Fruit fly (Drosophila melanogaster) whole organism, embryonic: Measurements from ENCODE around the gene fwd.
A peak's percentile ranks its signal among the peaks of the same experiment; 100 is the strongest.

Source experiments
- B-H2 ChIP-seq: fragments of 200-800 bp; sonication (Bioruptor generic); optimal IDR thresholded peaks from 2 replicates; lab custom pipeline; 2018; ENCODE audit warnings: missing biosample characterization, mild to moderate bottlenecking, missing genetic modification characterization
- BtbVII ChIP-seq: fragments of 200-800 bp; sonication (Bioruptor generic); optimal IDR thresholded peaks from 3 replicates; lab custom pipeline; 2017; ENCODE audit warnings: missing biosample characterization, mild to moderate bottlenecking, missing genetic modification characterization
- CG10147 ChIP-seq: fragments of 200-800 bp; sonication (Bioruptor generic); optimal IDR thresholded peaks from 2 replicates; lab custom pipeline; 2019; ENCODE audit warnings: missing biosample characterization, mild to moderate bottlenecking, missing genetic modification characterization, moderate library complexity
- CG1024 ChIP-seq: fragments of 200-800 bp; sonication (Bioruptor generic); IDR thresholded peaks from 2 replicates; pipeline ENCODE4 v1.3.6; 2022; ENCODE audit warnings: missing biosample characterization, missing genetic modification characterization
- CG10321 ChIP-seq: fragments of 200-800 bp; sonication (Bioruptor generic); IDR thresholded peaks from 2 replicates; pipeline ENCODE4 v1.3.6; 2022; ENCODE audit warnings: missing biosample characterization, missing genetic modification characterization
- CG17359 ChIP-seq: fragments of 200-800 bp; sonication (Bioruptor generic); optimal IDR thresholded peaks from 3 replicates; lab custom pipeline; 2018; ENCODE audit warnings: missing biosample characterization, mild to moderate bottlenecking, missing genetic modification characterization, moderate library complexity
- CG17385 ChIP-seq: fragments of 200-800 bp; sonication (Bioruptor generic); optimal IDR thresholded peaks from 3 replicates; lab custom pipeline; 2018; ENCODE audit warnings: missing biosample characterization, mild to moderate bottlenecking, missing genetic modification characterization
- CG2129 ChIP-seq: fragments of 200-800 bp; sonication (Bioruptor generic); IDR thresholded peaks from 2 replicates; pipeline ENCODE4 v1.3.6; 2022; ENCODE audit warnings: missing biosample characterization, missing genetic modification characterization; ENCODE audit not compliant: partially characterized antibody
- CG30020 ChIP-seq: fragments of 200-800 bp; optimal IDR thresholded peaks from 2 replicates; lab custom pipeline; 2019; ENCODE audit warnings: missing biosample characterization, mild to moderate bottlenecking, missing genetic modification characterization, moderate library complexity
- CG30403 ChIP-seq: fragments of 200-800 bp; sonication (Bioruptor generic); optimal IDR thresholded peaks from 3 replicates; lab custom pipeline; 2016; ENCODE audit warnings: missing biosample characterization, missing genetic modification characterization
- CG34376 ChIP-seq: fragments of 200-800 bp; sonication (Bioruptor generic); optimal IDR thresholded peaks from 2 replicates; lab custom pipeline; 2018; ENCODE audit warnings: missing biosample characterization, mild to moderate bottlenecking, missing genetic modification characterization
- CG34422 ChIP-seq: fragments of 200-800 bp; sonication (Bioruptor generic); IDR thresholded peaks from 3 replicates; pipeline ENCODE4 v1.3.6; 2022; ENCODE audit warnings: missing biosample characterization, missing genetic modification characterization
- CG43689 ChIP-seq: fragments of 200-800 bp; sonication (Bioruptor generic); IDR thresholded peaks from 2 replicates; pipeline ENCODE4 v1.3.6; 2022; ENCODE audit warnings: missing biosample characterization, missing genetic modification characterization
- CG5180 ChIP-seq: fragments of 200-800 bp; sonication (Bioruptor generic); optimal IDR thresholded peaks from 3 replicates; lab custom pipeline; 2017; ENCODE audit warnings: missing biosample characterization, missing genetic modification characterization, mild to moderate bottlenecking, moderate library complexity, missing genetic modification reagents
- CG6175 ChIP-seq: fragments of 200-800 bp; sonication (Bioruptor generic); IDR thresholded peaks from 3 replicates; pipeline ENCODE4 v1.3.6; 2022; ENCODE audit warnings: missing biosample characterization, missing genetic modification characterization
- CG6765 ChIP-seq: fragments of 200-800 bp; sonication (Bioruptor generic); optimal IDR thresholded peaks from 3 replicates; lab custom pipeline; 2017; ENCODE audit warnings: missing biosample characterization, mild to moderate bottlenecking, missing genetic modification characterization
- CG6791 ChIP-seq: fragments of 200-800 bp; sonication (Bioruptor generic); IDR thresholded peaks from 3 replicates; pipeline ENCODE4 v1.3.6; 2022; ENCODE audit warnings: missing biosample characterization, missing genetic modification characterization; ENCODE audit not compliant: partially characterized antibody
- CG8924 ChIP-seq: fragments of 200-800 bp; optimal IDR thresholded peaks from 3 replicates; lab custom pipeline; 2019; ENCODE audit warnings: missing biosample characterization, mild to moderate bottlenecking, missing genetic modification characterization, moderate library complexity
- CG9876 ChIP-seq: fragments of 200-800 bp; sonication (Bioruptor generic); optimal IDR thresholded peaks from 2 replicates; lab custom pipeline; 2016; ENCODE audit warnings: missing biosample characterization, missing genetic modification characterization
- CG9932 ChIP-seq: fragments of 200-800 bp; sonication (Bioruptor generic); IDR thresholded peaks from 2 replicates; pipeline ENCODE4 v1.3.6; 2022; ENCODE audit warnings: missing biosample characterization, missing genetic modification characterization
- CTCF ChIP-seq: fragments of 200-800 bp; sonication (Bioruptor generic); optimal IDR thresholded peaks from 2 replicates; lab custom pipeline; 2017; ENCODE audit warnings: missing biosample characterization, mild to moderate bottlenecking, missing genetic modification characterization, moderate library complexity
- CrebB ChIP-seq: fragments of 200-800 bp; sonication (Bioruptor generic); optimal IDR thresholded peaks from 3 replicates; lab custom pipeline; 2018; ENCODE audit warnings: missing biosample characterization, mild to moderate bottlenecking, missing genetic modification characterization
- D19A ChIP-seq: fragments of 200-800 bp; optimal IDR thresholded peaks from 3 replicates; lab custom pipeline; 2019; ENCODE audit warnings: missing biosample characterization, mild to moderate bottlenecking, missing genetic modification characterization, moderate library complexity
- Fer1 ChIP-seq: fragments of 200-800 bp; sonication (Bioruptor generic); optimal IDR thresholded peaks from 2 replicates; lab custom pipeline; 2017; ENCODE audit warnings: missing biosample characterization, mild to moderate bottlenecking, missing genetic modification characterization
- Med ChIP-seq: fragments of 200-800 bp; sonication (Bioruptor generic); peaks from one replicate; lab custom pipeline; 2016; ENCODE audit warnings: missing biosample characterization, missing genetic modification characterization, mild to moderate bottlenecking, inconsistent platforms, moderate library complexity
- Meics ChIP-seq: fragments of 200-800 bp; sonication (Bioruptor generic); optimal IDR thresholded peaks from 2 replicates; lab custom pipeline; 2017; ENCODE audit warnings: missing biosample characterization, mild to moderate bottlenecking, missing genetic modification characterization
- Myb ChIP-seq: fragments of 200-800 bp; sonication (Bioruptor generic); optimal IDR thresholded peaks from 2 replicates; lab custom pipeline; 2016; ENCODE audit warnings: missing biosample characterization, missing genetic modification characterization
- NC2α ChIP-seq: fragments of 200-800 bp; sonication (Bioruptor generic); optimal IDR thresholded peaks from 2 replicates; lab custom pipeline; 2016; ENCODE audit warnings: missing biosample characterization, missing genetic modification characterization
- NFAT ChIP-seq: fragments of 200-800 bp; sonication (Bioruptor generic); IDR thresholded peaks from 2 replicates; pipeline ENCODE4 v1.3.6; 2022; ENCODE audit warnings: missing biosample characterization, missing genetic modification characterization
- Neu2 ChIP-seq: fragments of 200-800 bp; sonication (Bioruptor generic); optimal IDR thresholded peaks from 3 replicates; lab custom pipeline; 2016; ENCODE audit warnings: missing biosample characterization, missing genetic modification characterization, borderline replicate concordance
- Rfx ChIP-seq: fragments of 200-800 bp; sonication (Bioruptor generic); IDR thresholded peaks from 2 replicates; pipeline ENCODE4 v1.3.6; 2022; ENCODE audit warnings: missing biosample characterization, missing genetic modification characterization
- Rx ChIP-seq: fragments of 200-800 bp; sonication (Bioruptor generic); IDR thresholded peaks from 2 replicates; pipeline ENCODE4 v1.3.6; 2022; ENCODE audit warnings: missing biosample characterization, missing genetic modification characterization
- ash1 ChIP-seq: fragments of 200-800 bp; sonication (Bioruptor generic); optimal IDR thresholded peaks from 2 replicates; lab custom pipeline; 2018; ENCODE audit warnings: missing biosample characterization, mild to moderate bottlenecking, missing genetic modification characterization
- chinmo ChIP-seq: fragments of 200-800 bp; sonication (Bioruptor generic); IDR thresholded peaks from 4 replicates; pipeline ENCODE4 v1.3.6; 2022; ENCODE audit warnings: missing biosample characterization, missing genetic modification characterization; ENCODE audit not compliant: partially characterized antibody
- gce ChIP-seq: fragments of 200-800 bp; sonication (Bioruptor generic); IDR thresholded peaks from 3 replicates; pipeline ENCODE4 v1.3.6; 2022; ENCODE audit warnings: missing biosample characterization, missing genetic modification characterization
- gem ChIP-seq: fragments of 200-800 bp; sonication (Bioruptor generic); optimal IDR thresholded peaks from 2 replicates; lab custom pipeline; 2019; ENCODE audit warnings: missing biosample characterization, mild to moderate bottlenecking, missing genetic modification characterization, moderate library complexity
- gfzf ChIP-seq: fragments of 200-800 bp; sonication (Bioruptor generic); optimal IDR thresholded peaks from 2 replicates; lab custom pipeline; 2016; ENCODE audit warnings: missing biosample characterization, mild to moderate bottlenecking, missing genetic modification characterization, moderate library complexity
- gt ChIP-seq: fragments of 200-800 bp; sonication (Bioruptor generic); IDR thresholded peaks from 2 replicates; pipeline ENCODE4 v1.3.6; 2022; ENCODE audit warnings: missing biosample characterization, missing genetic modification characterization
- pho ChIP-seq: fragments of 200-800 bp; sonication (Bioruptor generic); optimal IDR thresholded peaks from 2 replicates; lab custom pipeline; 2016; ENCODE audit warnings: missing biosample characterization, missing genetic modification characterization
- pita ChIP-seq: fragments of 200-800 bp; sonication (Bioruptor generic); optimal IDR thresholded peaks from 2 replicates; lab custom pipeline; 2017; ENCODE audit warnings: missing biosample characterization, mild to moderate bottlenecking, missing genetic modification characterization
- pros ChIP-seq: fragments of 200-800 bp; sonication (Bioruptor generic); optimal IDR thresholded peaks from 3 replicates; lab custom pipeline; 2019; ENCODE audit warnings: missing biosample characterization, mild to moderate bottlenecking, missing genetic modification characterization, moderate library complexity
- repo ChIP-seq: fragments of 200-800 bp; sonication (Bioruptor generic); optimal IDR thresholded peaks from 2 replicates; lab custom pipeline; 2016; ENCODE audit warnings: missing biosample characterization, missing genetic modification characterization
- rib ChIP-seq: fragments of 200-800 bp; sonication (Bioruptor generic); IDR thresholded peaks from 2 replicates; pipeline ENCODE4 v1.3.6; 2022; ENCODE audit warnings: missing biosample characterization, missing genetic modification characterization
- scrt ChIP-seq: fragments of 200-800 bp; sonication (Bioruptor generic); optimal IDR thresholded peaks from 2 replicates; lab custom pipeline; 2018; ENCODE audit warnings: missing biosample characterization, mild to moderate bottlenecking, missing genetic modification characterization, moderate library complexity
- sna ChIP-seq: fragments of 200-800 bp; sonication (Bioruptor generic); IDR thresholded peaks from 2 replicates; pipeline ENCODE4 v1.3.6; 2022; ENCODE audit warnings: missing biosample characterization, missing genetic modification characterization; ENCODE audit not compliant: partially characterized antibody
- sqz ChIP-seq: fragments of 200-800 bp; sonication (Bioruptor generic); optimal IDR thresholded peaks from 3 replicates; lab custom pipeline; 2018; ENCODE audit warnings: missing biosample characterization, mild to moderate bottlenecking, missing genetic modification characterization
- tna ChIP-seq: fragments of 200-800 bp; sonication (Bioruptor generic); IDR thresholded peaks from 2 replicates; pipeline ENCODE4 v1.3.6; 2022; ENCODE audit warnings: missing biosample characterization, missing genetic modification characterization; ENCODE audit not compliant: partially characterized antibody
- vvl ChIP-seq: fragments of 200-800 bp; sonication (Bioruptor generic); IDR thresholded peaks from 2 replicates; pipeline ENCODE4 v1.3.6; 2022; ENCODE audit warnings: missing biosample characterization, missing genetic modification characterization

The fwd gene

dm6 chr3L:331842-332802 is 12.4 kb upstream of the fwd start, which contains the start of gene mthl9:
TSS of gene mthl9 (minus strand) at chr3L:332309.
- TF ChIP-seq CG34422 (GFP tag; lab: Robert Waterston, UW), result peak; percentile 56; the same call in 1 of the 3 replicates
- no peak for TF ChIP-seq Rx (GFP tag; lab: Robert Waterston, UW)
- TF ChIP-seq gfzf (GFP tag; lab: Kevin White, UChicago), result peak; percentile 32
- no peak for TF ChIP-seq CG43689 (GFP tag; lab: Robert Waterston, UW)
- TF ChIP-seq scrt, result no peak
- TF ChIP-seq NFAT, result peak; percentile 30; the same call in 1 of the 2 replicates
- TF ChIP-seq Neu2, result no peak
- peak; percentile 53 for TF ChIP-seq sqz (GFP tag; lab: Kevin White, UChicago)
- TF ChIP-seq CrebB, result peak; percentile 12
- peak; percentile 10 for TF ChIP-seq CG8924 (tag; lab: Kevin White, UChicago)
- TF ChIP-seq Meics (GFP tag; lab: Kevin White, UChicago), result no peak
- TF ChIP-seq CG9876 (GFP tag; lab: Kevin White, UChicago), result no peak
- peak; percentile 2 for TF ChIP-seq pho (GFP tag; lab: Kevin White, UChicago)
- TF ChIP-seq B-H2 (GFP tag; lab: Kevin White, UChicago), result peak; percentile 54
- TF ChIP-seq CG10147 (GFP tag; lab: Kevin White, UChicago), result peak; percentile 27
- TF ChIP-seq repo (GFP tag; lab: Kevin White, UChicago), result no peak
- TF ChIP-seq chinmo (GFP tag; lab: Robert Waterston, UW), result peak; percentile 99
- TF ChIP-seq gem (tag; lab: Kevin White, UChicago), result no peak
- peak; percentile 80 for TF ChIP-seq CTCF (GFP tag; lab: Kevin White, UChicago)
- peak; percentile 26; the same call in 1 of the 2 replicates for TF ChIP-seq Rfx (GFP tag; lab: Robert Waterston, UW)
- TF ChIP-seq CG34376, result peak; percentile 95
- TF ChIP-seq gce, result peak; percentile 38; the same call in 1 of the 3 replicates
- TF ChIP-seq ash1 (GFP tag; lab: Kevin White, UChicago), result no peak
- no peak for TF ChIP-seq CG1024 (GFP tag; lab: Robert Waterston, UW)
- TF ChIP-seq Myb (GFP tag; lab: Kevin White, UChicago), result peak; percentile 84
- peak; percentile 30; the same call in 1 of the 2 replicates for TF ChIP-seq CG9932 (GFP tag; lab: Robert Waterston, UW)
- TF ChIP-seq pita (GFP tag; lab: Kevin White, UChicago), result peak; percentile 64
- peak; percentile 62 for TF ChIP-seq Fer1 (GFP tag; lab: Kevin White, UChicago)
- TF ChIP-seq CG6791 (GFP tag; lab: Robert Waterston, UW), result no peak
- TF ChIP-seq CG30403, result no peak
- no peak for TF ChIP-seq gt (GFP tag; lab: Robert Waterston, UW)
- TF ChIP-seq Med (GFP tag; lab: Kevin White, UChicago), result peak; percentile 56
- no peak for TF ChIP-seq CG30020 (tag; lab: Kevin White, UChicago)
- TF ChIP-seq BtbVII, result peak; percentile 57
- TF ChIP-seq CG6175 (GFP tag; lab: Robert Waterston, UW), result 0 out of 3 replicates have a peak, but pooled peaks have one; percentile 26
- no peak for TF ChIP-seq D19A (tag; lab: Kevin White, UChicago)
- peak; percentile 16 for TF ChIP-seq CG5180 (GFP tag; lab: Kevin White, UChicago)
- no peak for TF ChIP-seq CG10321
- TF ChIP-seq vvl (GFP tag; lab: Robert Waterston, UW), result peak; percentile 56
- no peak for TF ChIP-seq NC2α (GFP tag; lab: Kevin White, UChicago)
- 0 out of 2 replicates have a peak, but pooled peaks have one; percentile 35 for TF ChIP-seq sna (GFP tag; lab: Robert Waterston, UW)
- TF ChIP-seq rib (GFP tag; lab: Robert Waterston, UW), result peak; percentile 33; the same call in 1 of the 2 replicates
- no peak for TF ChIP-seq CG17359 (tag; lab: Kevin White, UChicago)
- no peak for TF ChIP-seq CG2129 (GFP tag; lab: Robert Waterston, UW)
- TF ChIP-seq tna, result peak; percentile 32; the same call in 1 of the 2 replicates
- peak; percentile 45 for TF ChIP-seq CG6765 (GFP tag; lab: Kevin White, UChicago)
- peak; percentile 17 for TF ChIP-seq CG17385 (GFP tag; lab: Kevin White, UChicago)
- peak; percentile 42 for TF ChIP-seq pros (GFP tag; lab: Kevin White, UChicago)
